Worm (Caenorhabditis elegans): ENCODE measurements around the gene pigb-1.

pigb-1 gene

DNA sequence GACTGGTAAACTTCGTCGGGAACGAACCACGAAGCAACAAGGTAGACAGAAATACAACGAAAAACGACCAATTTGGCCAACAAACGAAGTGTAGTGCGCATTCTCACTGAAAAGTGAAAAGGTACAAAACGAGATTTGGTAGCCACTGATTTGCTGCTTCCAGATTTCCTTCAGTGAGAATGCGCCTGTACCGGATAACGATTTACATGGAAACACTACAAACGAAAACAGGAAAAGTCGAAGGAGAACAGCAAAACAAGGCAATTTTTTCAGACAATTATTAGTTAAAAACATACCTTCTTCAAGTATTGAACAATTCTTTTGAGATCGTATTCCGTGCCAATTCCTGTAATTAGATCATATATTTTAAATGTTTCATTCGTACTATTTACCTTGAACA is at the start of gene pigb-1:
Gene pigb-1 (minus strand): TSS at position 101 of the 400 bp plus-strand sequence.
- TF ChIP-seq nhr-237 (tag; optimal IDR thresholded peaks at IDR 0.05) (no peak), C34F6.9 (tag; optimal IDR thresholded peaks at IDR 0.05) (no peak), lin-39 (tag; optimal IDR thresholded peaks at IDR 0.05) (no peak), nhr-77 (tag; optimal IDR thresholded peaks at IDR 0.05) (no peak), mbf-1 (tag; optimal IDR thresholded peaks at IDR 0.05) (no peak), ZK546.5 (tag; optimal IDR thresholded peaks at IDR 0.05) (no peak), R02D3.7 (tag; optimal IDR thresholded peaks at IDR 0.05) (no peak), nhr-23 (tag; optimal IDR thresholded peaks at IDR 0.05) (no peak), egl-27 (tag; optimal IDR thresholded peaks at IDR 0.05) (no peak), dmd-4 (tag; optimal IDR thresholded peaks at IDR 0.05) (no peak), ztf-11 (tag; optimal IDR thresholded peaks at IDR 0.05) (no peak)

DNA sequence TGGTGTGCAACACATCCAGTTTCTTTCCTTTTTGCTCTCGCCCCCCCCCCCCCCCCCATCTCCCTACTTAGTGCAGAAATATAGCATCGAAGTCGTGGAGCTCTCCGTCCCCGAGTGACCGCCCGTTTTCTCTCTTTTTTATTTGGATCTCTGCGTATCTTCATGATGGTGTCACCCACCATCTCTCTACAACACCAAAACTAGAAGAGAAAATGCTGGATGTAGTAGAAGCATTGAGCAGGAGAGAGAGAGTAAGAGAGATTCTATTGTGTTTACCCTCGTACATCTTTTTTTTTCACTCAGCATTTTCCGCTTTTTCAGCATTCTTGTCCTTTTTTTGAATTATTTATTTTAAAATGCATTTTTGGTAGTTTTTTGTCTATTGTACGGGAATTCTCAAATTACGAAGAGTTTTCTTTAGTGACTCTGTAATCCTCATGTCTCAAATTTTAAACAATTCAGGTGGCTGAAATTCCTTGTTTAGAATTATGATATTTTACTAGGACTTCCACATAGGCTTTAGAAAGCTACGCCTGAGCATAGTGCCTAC is 49.6 kb upstream of the pigb-1 start:
- TF ChIP-seq sma-3 (GFP tag; optimal IDR thresholded peaks at IDR 0.05) (no peak), elt-3 (tag; optimal IDR thresholded peaks at IDR 0.05) (no peak), C34F6.9 (tag; optimal IDR thresholded peaks at IDR 0.05) (peak; percentile 13), ceh-82 (tag; optimal IDR thresholded peaks at IDR 0.05) (no peak), mab-5 (tag; optimal IDR thresholded peaks at IDR 0.05) (no peak), F13H6.1 (tag; optimal IDR thresholded peaks at IDR 0.05) (peak; percentile 37), crh-2 (tag; optimal IDR thresholded peaks at IDR 0.05) (no peak), lin-11 (tag; optimal IDR thresholded peaks at IDR 0.05) (no peak), nhr-6 (tag; optimal IDR thresholded peaks at IDR 0.05) (peak; percentile 11), lsy-2 (tag; optimal IDR thresholded peaks at IDR 0.05) (peak in 1 of 2 experiments; percentile 35), R02D3.7 (tag; optimal IDR thresholded peaks at IDR 0.05) (no peak), ama-1 (optimal IDR thresholded peaks at IDR 0.05) (no peak), nhr-21 (tag; optimal IDR thresholded peaks at IDR 0.05) (no peak), zag-1 (tag; optimal IDR thresholded peaks at IDR 0.05) (peak; percentile 24), skn-1 (tag; optimal IDR thresholded peaks at IDR 0.05) (no peak), egl-27 (tag; optimal IDR thresholded peaks at IDR 0.05) (no peak), nhr-129 (tag; optimal IDR thresholded peaks at IDR 0.05) (peak; percentile 15), ztf-4 (tag; optimal IDR thresholded peaks at IDR 0.05) (no peak), sma-9 (GFP tag; optimal IDR thresholded peaks at IDR 0.05) (no peak), sma-9 (tag; optimal IDR thresholded peaks at IDR 0.05) (no peak), unc-62 (GFP tag; optimal IDR thresholded peaks at IDR 0.05) (no peak), unc-55 (GFP tag; optimal IDR thresholded peaks at IDR 0.05) (peak; percentile 53), nhr-10 (tag; optimal IDR thresholded peaks at IDR 0.05) (no peak)

DNA sequence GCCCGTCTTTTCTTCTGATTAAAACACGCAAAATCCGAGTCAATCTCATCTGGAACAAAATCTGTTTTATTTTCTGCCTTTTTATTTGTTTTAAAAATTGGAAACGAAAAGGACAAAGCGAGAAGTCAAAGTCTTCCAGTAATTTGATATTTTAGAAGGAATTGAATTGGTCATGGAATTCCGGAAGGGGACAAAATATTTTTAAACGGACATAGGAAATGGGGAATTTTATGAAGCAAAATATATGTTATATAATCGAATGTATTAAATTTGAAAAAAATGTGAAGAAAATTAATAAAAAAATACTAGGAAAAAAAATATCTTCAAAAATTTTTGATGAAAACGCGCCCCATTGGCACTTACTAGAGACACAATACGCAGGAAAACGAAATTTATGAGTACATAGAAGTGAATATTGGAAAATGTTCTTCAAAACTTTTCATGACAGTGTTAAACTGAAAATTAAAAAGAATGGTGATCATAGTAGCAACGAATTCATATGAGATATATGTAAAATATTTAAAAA is 47.8 kb upstream of the pigb-1 start, which contains the start of gene F33G12.7:
Gene F33G12.7 (minus strand): TSS at position 51 of the 526 bp plus-strand sequence.
- TF ChIP-seq ztf-1 (GFP tag; conservative IDR thresholded peaks at IDR 0.05): no peak
- TF ChIP-seq ceh-82 (tag; optimal IDR thresholded peaks at IDR 0.05): no peak
- TF ChIP-seq sma-9 (GFP tag; optimal IDR thresholded peaks at IDR 0.05): no peak
- TF ChIP-seq sma-9 (tag; optimal IDR thresholded peaks at IDR 0.05): no peak
- no peak for TF ChIP-seq sem-4 (tag; optimal IDR thresholded peaks at IDR 0.05)
- no peak for TF ChIP-seq snpc-4 (tag; optimal IDR thresholded peaks at IDR 0.05)
- TF ChIP-seq nhr-6 (tag; optimal IDR thresholded peaks at IDR 0.05): no peak
- TF ChIP-seq unc-39 (tag; optimal IDR thresholded peaks at IDR 0.05): no peak
- no peak for TF ChIP-seq elt-1 (tag; optimal IDR thresholded peaks at IDR 0.05)
- no peak for TF ChIP-seq mab-5 (tag; optimal IDR thresholded peaks at IDR 0.05)
- TF ChIP-seq ceh-16 (tag; optimal IDR thresholded peaks at IDR 0.05): no peak
- no peak for TF ChIP-seq lin-39 (tag; optimal IDR thresholded peaks at IDR 0.05)
- TF ChIP-seq nhr-129 (tag; optimal IDR thresholded peaks at IDR 0.05): no peak
- TF ChIP-seq unc-55 (GFP tag; optimal IDR thresholded peaks at IDR 0.05): peak; percentile 15
- peak; percentile 5 for TF ChIP-seq C34F6.9 (tag; optimal IDR thresholded peaks at IDR 0.05)
- TF ChIP-seq dmd-4 (tag; optimal IDR thresholded peaks at IDR 0.05): no peak
- no peak for TF ChIP-seq nhr-11 (tag; optimal IDR thresholded peaks at IDR 0.05)
- no peak for TF ChIP-seq zag-1 (tag; optimal IDR thresholded peaks at IDR 0.05)
- TF ChIP-seq skn-1 (tag; optimal IDR thresholded peaks at IDR 0.05): no peak
- TF ChIP-seq nhr-25 (tag; optimal IDR thresholded peaks at IDR 0.05): no peak
- no peak for TF ChIP-seq peb-1 (tag; optimal IDR thresholded peaks at IDR 0.05)
- no peak for TF ChIP-seq aly-2 (tag; optimal IDR thresholded peaks at IDR 0.05)
- TF ChIP-seq ama-1 (optimal IDR thresholded peaks at IDR 0.05): no peak
- no peak for TF ChIP-seq ztf-4 (tag; optimal IDR thresholded peaks at IDR 0.05)
- no peak for TF ChIP-seq unc-62 (GFP tag; optimal IDR thresholded peaks at IDR 0.05)
- TF ChIP-seq lsy-2 (tag; optimal IDR thresholded peaks at IDR 0.05): peak in 1 of 2 experiments; percentile 7

Data from whole organism, L2 larva.